Worm (Caenorhabditis elegans) whole organism, early embryonic: Measurements from ENCODE around the gene Y43B11AL.1.

Experiments
- ama-1 ChIP-seq: fragments of 150-350 bp; optimal IDR thresholded peaks from 2 replicates; lab custom pipeline; 2014
- ceh-13 ChIP-seq: fragments of 200-800 bp; sonication (Bioruptor generic); optimal IDR thresholded peaks from 2 replicates; lab custom pipeline; 2018; ENCODE audit warnings: mild to moderate bottlenecking, missing genetic modification characterization, missing compliant biosample characterization
- ceh-36 ChIP-seq: sonication (generic microtip); optimal IDR thresholded peaks from 2 replicates; lab custom pipeline; 2016; ENCODE audit warnings: missing genetic modification characterization, inconsistent platforms, missing compliant biosample characterization
- flt-1 ChIP-seq: fragments of 200-800 bp; sonication (Bioruptor generic); IDR thresholded peaks from 2 replicates; pipeline ENCODE4 v1.3.6; 2022; ENCODE audit warnings: missing genetic modification characterization, missing compliant biosample characterization
- hmbx-1 ChIP-seq: sonication (generic microtip); optimal IDR thresholded peaks from 2 replicates; lab custom pipeline; 2016; ENCODE audit warnings: mild to moderate bottlenecking, missing genetic modification characterization, missing compliant biosample characterization

DNA sequence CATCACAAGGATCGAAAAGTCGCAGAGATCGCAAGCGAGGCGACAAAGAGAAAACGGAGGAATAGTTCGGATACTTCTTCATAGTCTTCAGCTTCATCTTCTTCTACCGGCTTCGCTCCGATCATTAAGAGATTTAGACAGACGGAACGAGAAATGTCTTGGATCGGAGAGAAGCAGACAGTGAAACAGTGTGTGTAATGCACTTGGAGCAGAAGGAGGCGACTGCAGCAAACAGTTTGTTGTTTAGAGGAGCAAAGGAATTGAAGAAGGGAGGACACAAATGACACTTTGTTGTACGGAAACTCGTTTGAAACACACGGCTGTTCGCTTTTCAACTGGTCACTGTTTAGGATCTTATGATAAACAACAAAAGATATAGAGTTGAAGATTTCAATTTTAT is 34.3 kb downstream of the Y43B11AL.1 start:
- TF ChIP-seq ama-1 (lab: Kevin White, UChicago) (no peak), flt-1 (GFP tag; lab: Robert Waterston, UW) (no peak), hmbx-1 (tag; lab: Kevin White, UChicago) (no peak), ceh-36 (tag; lab: Kevin White, UChicago) (no peak), ceh-13 (GFP tag; lab: Kevin White, UChicago) (no peak)
